Worm (Caenorhabditis elegans): ENCODE measurements around the gene acds-10.
A peak's percentile ranks its signal among the peaks of the same experiment; 100 is the strongest.

Gene acds-10

DNA sequence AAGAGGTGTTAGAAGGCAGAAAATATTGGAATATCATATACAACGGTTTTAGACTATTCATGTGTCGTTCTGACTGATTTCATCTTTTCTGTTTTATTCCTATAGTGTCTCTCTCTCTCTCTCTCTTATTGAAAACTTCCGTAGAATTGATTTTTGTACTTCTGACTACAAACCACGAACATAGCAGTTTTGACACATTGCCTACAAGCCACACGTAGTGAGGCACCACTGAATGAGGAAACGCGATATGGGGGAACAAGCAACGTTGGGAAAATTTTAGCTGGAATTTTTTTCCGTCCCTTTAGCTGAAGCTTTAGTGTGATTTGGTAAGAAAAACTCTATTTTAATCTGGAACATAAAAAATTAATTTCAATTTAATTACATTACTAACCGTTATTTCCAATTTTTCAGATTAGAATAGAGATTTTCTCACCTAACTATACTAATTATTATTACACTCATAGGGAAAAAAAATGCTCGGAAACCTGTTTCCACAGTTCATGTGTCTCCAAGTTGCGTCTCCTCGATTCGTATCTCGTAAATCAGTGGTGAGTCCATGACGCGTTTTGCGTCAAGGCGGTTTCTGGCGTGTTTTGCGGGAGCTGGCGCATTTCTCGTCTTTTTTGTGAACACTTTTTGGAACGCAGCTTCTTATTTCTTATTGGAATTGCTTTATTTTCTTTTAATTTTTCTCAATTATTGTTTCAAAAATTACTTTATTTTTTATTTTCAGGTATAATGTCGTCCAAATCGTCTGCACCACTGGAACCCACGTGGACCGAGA, 43.1 kb downstream of the acds-10 start, which contains the start of the genes nhr-142 and F44E7.9 (continued):
- peak; percentile 50 for TF ChIP-seq dpl-1 (GFP tag; optimal IDR thresholded peaks at IDR 0.05)
- TF ChIP-seq F57C9.4 (tag; optimal IDR thresholded peaks at IDR 0.05): no peak
- TF ChIP-seq nhr-120 (GFP tag; IDR thresholded peaks at IDR 0.05): no peak
- TF ChIP-seq B0019.2 (GFP tag; conservative IDR thresholded peaks at IDR 0.05): no peak
- peak; percentile 95 for TF ChIP-seq ceh-100 (GFP tag; IDR thresholded peaks at IDR 0.05)
- TF ChIP-seq repo-1 (tag; optimal IDR thresholded peaks at IDR 0.05): peak; percentile 57
- TF ChIP-seq chd-7 (tag; optimal IDR thresholded peaks at IDR 0.05): peak; percentile 22
- no peak for TF ChIP-seq F37B4.10 (GFP tag; IDR thresholded peaks at IDR 0.05)
- no peak for TF ChIP-seq lin-26 (GFP tag; IDR thresholded peaks at IDR 0.05)
- TF ChIP-seq hmg-20 (GFP tag; IDR thresholded peaks at IDR 0.05): peak; percentile 45; the same call in 1 of the 2 replicates
- peak; percentile 43 for TF ChIP-seq B0035.1 (tag; optimal IDR thresholded peaks at IDR 0.05)
- peak; percentile 68 for TF ChIP-seq tbp1 (GFP tag; optimal IDR thresholded peaks at IDR 0.05)
- TF ChIP-seq F52B5.7 (tag; optimal IDR thresholded peaks at IDR 0.05): no peak
- no peak for TF ChIP-seq hlh-12 (tag; optimal IDR thresholded peaks at IDR 0.05)
- no peak for TF ChIP-seq hlh-26 (GFP tag; conservative IDR thresholded peaks at IDR 0.05)
- no peak for TF ChIP-seq F10E7.11 (tag; optimal IDR thresholded peaks at IDR 0.05)
- no peak for TF ChIP-seq lag-1 (GFP tag; IDR thresholded peaks at IDR 0.05)
- TF ChIP-seq F57A8.1 (GFP tag; optimal IDR thresholded peaks at IDR 0.05): no peak
- TF ChIP-seq ekl-4 (GFP tag; IDR thresholded peaks at IDR 0.05): peak; percentile 30; the same call in 1 of the 2 replicates
- peak; percentile 71 for TF ChIP-seq B0336.3 (GFP tag; IDR thresholded peaks at IDR 0.05)

DNA sequence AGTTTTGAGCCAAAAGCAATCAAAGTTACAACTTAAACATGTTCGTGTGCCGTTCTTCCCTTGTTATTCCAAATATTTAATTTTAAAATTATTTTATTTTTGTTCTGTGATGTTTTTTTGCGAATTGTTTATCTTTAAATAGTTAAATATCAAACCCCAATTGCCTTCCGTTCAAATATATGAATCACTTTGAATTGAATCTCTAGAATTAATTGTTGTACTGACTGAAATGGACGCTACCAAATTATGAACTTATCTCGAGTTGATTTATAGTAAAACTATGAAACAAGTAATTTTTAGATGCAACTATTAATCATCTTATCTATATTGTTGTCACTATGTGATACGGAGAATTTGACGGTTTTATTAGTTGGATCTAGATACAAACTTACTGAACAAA, 44.4 kb downstream of the acds-10 start, which contains the start of gene ZC250.2:
TSS of gene ZC250.2 (plus strand) at position 301 of the 400 bp plus-strand sequence.
- TF ChIP-seq hsf-1 (GFP tag; IDR thresholded peaks at IDR 0.05) (0 out of 2 replicates have a peak, but pooled peaks have one; percentile 27), nhr-179 (tag; optimal IDR thresholded peaks at IDR 0.05) (no peak), ccch-3 (GFP tag; optimal IDR thresholded peaks at IDR 0.05) (no peak)

ce11 chrV:5798132-5798531, 50.5 kb downstream of the acds-10 start, which contains the start of gene nstp-3:
nstp-3 (minus strand) TSS chrV:5798232.
- no peak for TF ChIP-seq F33H1.4 (GFP tag; IDR thresholded peaks at IDR 0.05)
- no peak for TF ChIP-seq egl-44 (GFP tag; IDR thresholded peaks at IDR 0.05)
- no peak for TF ChIP-seq bed-1 (GFP tag; IDR thresholded peaks at IDR 0.05)
- TF ChIP-seq F22D6.2 (tag; optimal IDR thresholded peaks at IDR 0.05): no peak
- TF ChIP-seq F55B11.4 (tag; optimal IDR thresholded peaks at IDR 0.05; ENCODE audit: borderline replicate concordance, insufficient read depth): no peak
- no peak for TF ChIP-seq rpc-1 (optimal IDR thresholded peaks at IDR 0.05)
- no peak for TF ChIP-seq rpc-1 (tag; optimal IDR thresholded peaks at IDR 0.05)
- no peak for TF ChIP-seq unc-130 (GFP tag; optimal IDR thresholded peaks at IDR 0.05)
- TF ChIP-seq ztf-3 (GFP tag; optimal IDR thresholded peaks at IDR 0.05): no peak
- TF ChIP-seq madf-10 (tag; optimal IDR thresholded peaks at IDR 0.05): no peak
- TF ChIP-seq sea-2 (GFP tag; IDR thresholded peaks at IDR 0.05): no peak
- no peak for TF ChIP-seq fkh-3 (tag; optimal IDR thresholded peaks at IDR 0.05)
- TF ChIP-seq F49E8.2 (tag; optimal IDR thresholded peaks at IDR 0.05; ENCODE audit: insufficient read depth): no peak
- no peak for TF ChIP-seq hmg-1.2 (GFP tag; IDR thresholded peaks at IDR 0.05)
- TF ChIP-seq mxl-1 (tag; optimal IDR thresholded peaks at IDR 0.05): no peak
- TF ChIP-seq B0336.3 (GFP tag; IDR thresholded peaks at IDR 0.05): no peak
- no peak for TF ChIP-seq ztf-28 (GFP tag; IDR thresholded peaks at IDR 0.05)
- no peak for TF ChIP-seq F57A8.1 (GFP tag; optimal IDR thresholded peaks at IDR 0.05)
- no peak for TF ChIP-seq sptf-2 (GFP tag; optimal IDR thresholded peaks at IDR 0.05)
- TF ChIP-seq let-526 (GFP tag; IDR thresholded peaks at IDR 0.05): no peak
